Worm (Caenorhabditis elegans): ENCODE measurements around the gene tasp-1.

Gene tasp-1

DNA sequence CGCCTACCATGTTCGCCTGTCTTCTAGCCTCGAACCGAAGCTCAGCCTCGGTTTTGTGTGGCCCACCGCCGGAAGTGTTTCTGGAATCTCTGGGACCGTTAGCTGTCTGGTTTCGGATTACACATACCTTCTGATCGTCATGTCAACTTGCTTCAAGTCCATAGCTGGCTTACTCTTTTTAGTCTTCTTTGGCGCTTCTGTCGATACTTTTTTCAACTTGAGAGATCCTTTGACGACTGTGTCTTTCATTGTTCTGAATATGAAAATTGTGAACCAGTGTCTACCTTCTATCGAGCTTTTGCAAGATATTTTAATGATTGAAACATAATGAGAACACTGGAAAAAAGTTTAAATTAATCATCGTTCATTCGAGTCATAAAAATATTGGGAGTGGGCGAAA, 18.6 kb upstream of the tasp-1 start, which contains the start of gene K01G5.8:
K01G5.8 (minus strand) TSS at position 255 of the 400 bp plus-strand sequence.
- no peak for TF ChIP-seq efl-1 (optimal IDR thresholded peaks at IDR 0.05)
- TF ChIP-seq efl-1 (GFP tag; optimal IDR thresholded peaks at IDR 0.05 in 1 of 2), result peak in 1 of 2 experiments; percentile 72
- TF ChIP-seq lin-39 (tag; optimal IDR thresholded peaks at IDR 0.05), result no peak
- no peak for TF ChIP-seq unc-86 (tag; optimal IDR thresholded peaks at IDR 0.05)
- TF ChIP-seq tlp-1 (tag; optimal IDR thresholded peaks at IDR 0.05), result no peak

DNA sequence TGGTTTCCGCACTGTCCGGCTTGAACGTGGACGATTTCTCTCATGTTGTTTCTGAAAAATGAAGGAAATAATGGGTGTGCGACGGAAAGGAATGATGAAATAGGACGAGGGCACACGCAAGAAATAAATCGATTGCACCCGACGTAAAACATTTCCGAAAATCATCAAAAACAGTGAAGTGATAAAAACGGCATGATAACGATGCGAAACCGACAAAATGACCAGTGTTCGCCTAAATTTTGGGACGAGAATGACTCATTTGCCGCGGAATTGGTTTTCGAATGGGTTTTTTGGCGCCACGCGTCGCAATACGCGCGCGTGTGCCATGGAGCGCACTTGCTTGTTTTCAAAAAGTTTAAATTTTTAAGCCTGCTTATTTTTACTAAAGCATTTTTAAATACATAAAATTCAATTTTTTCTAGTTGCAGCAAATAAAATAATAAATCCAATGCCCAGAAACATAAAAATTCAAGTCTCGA, 16.7 kb upstream of the tasp-1 start, which contains the start of the genes tbb-1 and rib-2:
tbb-1 (minus strand) TSS at position 51 of the 479 bp plus-strand sequence.
rib-2 (plus strand) TSS at position 429 of the 479 bp plus-strand sequence.
- peak; percentile 73 for TF ChIP-seq nhr-71 (tag; optimal IDR thresholded peaks at IDR 0.05)
- no peak for TF ChIP-seq nhr-237 (tag; optimal IDR thresholded peaks at IDR 0.05)
- no peak for TF ChIP-seq egl-13 (tag; optimal IDR thresholded peaks at IDR 0.05)
- peak; percentile 78 for TF ChIP-seq mep-1 (tag; optimal IDR thresholded peaks at IDR 0.05)
- TF ChIP-seq C16A3.4 (tag; optimal IDR thresholded peaks at IDR 0.05), result peak; percentile 54
- no peak for TF ChIP-seq ets-5 (GFP tag; IDR thresholded peaks at IDR 0.05)
- peak; percentile 55 to 84 for TF ChIP-seq lsy-2 (tag; optimal IDR thresholded peaks at IDR 0.05)
- peak; percentile 57 for TF ChIP-seq xbp-1 (tag; optimal IDR thresholded peaks at IDR 0.05)
- peak; percentile 52 for TF ChIP-seq lin-13 (GFP tag; optimal IDR thresholded peaks at IDR 0.05)
- TF ChIP-seq tbx-2 (tag; optimal IDR thresholded peaks at IDR 0.05), result peak; percentile 48
- no peak for TF ChIP-seq nhr-12 (tag; optimal IDR thresholded peaks at IDR 0.05)
- peak; percentile 7 for TF ChIP-seq fkh-10 (GFP tag; optimal IDR thresholded peaks at IDR 0.05)
- peak; percentile 34 for TF ChIP-seq nhr-90 (tag; optimal IDR thresholded peaks at IDR 0.05; ENCODE audit: poor library complexity)
- TF ChIP-seq sox-4 (tag; optimal IDR thresholded peaks at IDR 0.05), result no peak
- TF ChIP-seq mab-9 (GFP tag; IDR thresholded peaks at IDR 0.05), result no peak
- TF ChIP-seq pqm-1 (tag; optimal IDR thresholded peaks at IDR 0.05), result peak; percentile 22
- TF ChIP-seq dsc-1 (tag; optimal IDR thresholded peaks at IDR 0.05), result no peak
- no peak for TF ChIP-seq sup-37 (GFP tag; optimal IDR thresholded peaks at IDR 0.05)
- TF ChIP-seq nhr-77 (tag; optimal IDR thresholded peaks at IDR 0.05), result peak; percentile 63
- TF ChIP-seq nhr-11 (tag; optimal IDR thresholded peaks at IDR 0.05), result no peak
- TF ChIP-seq nhr-76 (tag; optimal IDR thresholded peaks at IDR 0.05), result no peak
- TF ChIP-seq skn-1 (tag; optimal IDR thresholded peaks at IDR 0.05), result peak; percentile 71
- no peak for TF ChIP-seq hlh-4 (tag; optimal IDR thresholded peaks at IDR 0.05)
- peak in 1 of 2 experiments; percentile 65 for TF ChIP-seq mdl-1 (tag; optimal IDR thresholded peaks at IDR 0.05)
- TF ChIP-seq dpl-1 (GFP tag; optimal IDR thresholded peaks at IDR 0.05), result peak; percentile 85 to 91 (median 86)
- no peak for TF ChIP-seq ceh-90 (tag; optimal IDR thresholded peaks at IDR 0.05)
- peak; percentile 79 for TF ChIP-seq nhr-85 (tag)
- no peak for TF ChIP-seq C04F5.9 (tag; optimal IDR thresholded peaks at IDR 0.05)
- no peak for TF ChIP-seq lin-39 (tag; optimal IDR thresholded peaks at IDR 0.05)
- no peak for TF ChIP-seq ceh-63 (GFP tag; optimal IDR thresholded peaks at IDR 0.05)
- TF ChIP-seq snu-23 (GFP tag; optimal IDR thresholded peaks at IDR 0.05), result peak; percentile 76
- TF ChIP-seq zag-1 (tag; optimal IDR thresholded peaks at IDR 0.05), result no peak
- peak; percentile 66 for TF ChIP-seq elt-2 (tag; optimal IDR thresholded peaks at IDR 0.05)
- no peak for TF ChIP-seq ces-1 (GFP tag; optimal IDR thresholded peaks at IDR 0.05)
- peak; percentile 30 to 78 (median 45) for TF ChIP-seq ceh-82 (tag; optimal IDR thresholded peaks at IDR 0.05)
- TF ChIP-seq fos-1 (tag; optimal IDR thresholded peaks at IDR 0.05), result peak; percentile 85
- TF ChIP-seq lin-15B (tag; optimal IDR thresholded peaks at IDR 0.05), result peak; percentile 90
- peak; percentile 49 for TF ChIP-seq fkh-8 (tag; optimal IDR thresholded peaks at IDR 0.05)
- TF ChIP-seq zip-4 (GFP tag; optimal IDR thresholded peaks at IDR 0.05), result no peak
- TF ChIP-seq lin-35 (GFP tag; optimal IDR thresholded peaks at IDR 0.05), result peak; percentile 90 to 94
- TF ChIP-seq ceh-8 (GFP tag; optimal IDR thresholded peaks at IDR 0.05), result no peak
- peak; percentile 72 for TF ChIP-seq unc-130 (tag; optimal IDR thresholded peaks at IDR 0.05)
- TF ChIP-seq egl-27 (tag; optimal IDR thresholded peaks at IDR 0.05), result no peak
- no peak for TF ChIP-seq unc-30 (tag; optimal IDR thresholded peaks at IDR 0.05)
- peak; percentile 72 for TF ChIP-seq F16B12.6 (tag; optimal IDR thresholded peaks at IDR 0.05)
- no peak for TF ChIP-seq nhr-19 (GFP tag; conservative IDR thresholded peaks at IDR 0.05)
- peak; percentile 21 for TF ChIP-seq swsn-7 (tag; optimal IDR thresholded peaks at IDR 0.05)
- no peak for TF ChIP-seq sptf-1 (tag; optimal IDR thresholded peaks at IDR 0.05)
